Fruit fly (Drosophila melanogaster): ENCODE results near the gene CG32266.

DNA sequence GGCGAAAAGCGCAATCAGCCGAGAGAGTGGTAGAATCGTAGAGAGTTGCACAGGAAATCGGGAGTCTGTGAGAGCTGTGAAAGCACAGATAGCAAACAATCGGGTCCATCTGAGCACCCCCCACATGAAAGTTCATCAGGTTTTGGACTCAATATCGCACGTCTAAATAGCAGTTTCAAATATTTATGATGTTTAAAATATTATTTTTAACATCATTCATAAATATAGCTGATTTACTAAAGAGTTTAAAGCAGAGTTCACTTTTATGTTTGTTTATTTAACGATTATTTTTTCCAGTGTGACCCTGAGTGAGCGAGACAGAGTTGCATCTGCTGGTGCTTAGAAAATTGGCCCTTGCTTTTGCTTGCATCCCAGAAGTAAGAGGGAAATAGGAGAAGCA lies 10.7 kb downstream of the CG32266 start:
- TF ChIP-seq psq (optimal IDR thresholded peaks at IDR 0.05) (no peak), usp (GFP tag; optimal IDR thresholded peaks at IDR 0.05) (no peak), CG8478 (optimal IDR thresholded peaks at IDR 0.05) (no peak)
